Fruit fly (Drosophila melanogaster) whole organism, embryonic: ENCODE results near the gene kis.
A peak's percentile ranks its signal among the peaks of the same experiment; 100 is the strongest.

Experiments used
- Aef1 ChIP-seq: fragments of 200-800 bp; sonication (Bioruptor generic); IDR thresholded peaks from 3 replicates; pipeline ENCODE4 v1.3.6; 2022; ENCODE audit warnings: missing biosample characterization, missing genetic modification characterization
- Bteb2 ChIP-seq: fragments of 200-800 bp; sonication (Bioruptor generic); optimal IDR thresholded peaks from 2 replicates; lab custom pipeline; 2016; ENCODE audit warnings: missing biosample characterization, missing genetic modification characterization
- C15 ChIP-seq: fragments of 200-800 bp; sonication (Bioruptor generic); IDR thresholded peaks from 3 replicates; pipeline ENCODE4 v1.3.6; 2022; ENCODE audit warnings: missing biosample characterization, missing genetic modification characterization
- CG10321 ChIP-seq: fragments of 200-800 bp; sonication (Bioruptor generic); IDR thresholded peaks from 2 replicates; pipeline ENCODE4 v1.3.6; 2022; ENCODE audit warnings: missing biosample characterization, missing genetic modification characterization
- CG10565 ChIP-seq: fragments of 200-800 bp; sonication (Bioruptor generic); optimal IDR thresholded peaks from 3 replicates; lab custom pipeline; 2016; ENCODE audit warnings: missing biosample characterization, mild to moderate bottlenecking, missing genetic modification characterization
- CG10959 ChIP-seq: fragments of 200-800 bp; sonication (Bioruptor generic); IDR thresholded peaks from 2 replicates; pipeline ENCODE4 v1.3.6; 2022; ENCODE audit warnings: missing biosample characterization, missing genetic modification characterization
- CG11695 ChIP-seq: fragments of 200-800 bp; sonication (Bioruptor generic); IDR thresholded peaks from 3 replicates; pipeline ENCODE4 v1.3.6; 2022; ENCODE audit warnings: missing biosample characterization, missing genetic modification characterization
- CG14050 ChIP-seq: fragments of 200-800 bp; sonication (Bioruptor generic); IDR thresholded peaks from 3 replicates; pipeline ENCODE4 v1.3.6; 2022; ENCODE audit warnings: missing biosample characterization, missing genetic modification characterization
- CG14710 ChIP-seq: fragments of 200-800 bp; sonication (Bioruptor generic); optimal IDR thresholded peaks from 3 replicates; lab custom pipeline; 2019; ENCODE audit warnings: missing biosample characterization, mild to moderate bottlenecking, missing genetic modification characterization, moderate library complexity
- CG16813 ChIP-seq: fragments of 200-800 bp; sonication (Bioruptor generic); IDR thresholded peaks from 3 replicates; pipeline ENCODE4 v1.3.6; 2022; ENCODE audit warnings: missing biosample characterization, missing genetic modification characterization; ENCODE audit not compliant: partially characterized antibody
- CG16863 ChIP-seq: fragments of 200-800 bp; sonication (Bioruptor generic); optimal IDR thresholded peaks from 3 replicates; lab custom pipeline; 2016; ENCODE audit warnings: missing biosample characterization, missing genetic modification characterization
- CG1832 ChIP-seq: fragments of 200-800 bp; sonication (Bioruptor generic); optimal IDR thresholded peaks from 2 replicates; lab custom pipeline; 2017; ENCODE audit warnings: missing biosample characterization, mild to moderate bottlenecking, missing genetic modification characterization, inconsistent platforms
- CG2678 ChIP-seq: fragments of 200-800 bp; sonication (Bioruptor generic); optimal IDR thresholded peaks from 3 replicates; lab custom pipeline; 2019; ENCODE audit warnings: missing biosample characterization, mild to moderate bottlenecking, missing genetic modification characterization, moderate library complexity
- CG30403 ChIP-seq: fragments of 200-800 bp; sonication (Bioruptor generic); optimal IDR thresholded peaks from 3 replicates; lab custom pipeline; 2016; ENCODE audit warnings: missing biosample characterization, missing genetic modification characterization
- CG32767 ChIP-seq: fragments of 200-800 bp; sonication (Bioruptor generic); IDR thresholded peaks from 2 replicates; pipeline ENCODE4 v1.3.6; 2022; ENCODE audit warnings: missing biosample characterization, missing genetic modification characterization
- CG33213 ChIP-seq: fragments of 200-800 bp; sonication (Bioruptor generic); optimal IDR thresholded peaks from 3 replicates; lab custom pipeline; 2016; ENCODE audit warnings: missing biosample characterization, missing genetic modification characterization
- CG43689 ChIP-seq: fragments of 200-800 bp; sonication (Bioruptor generic); IDR thresholded peaks from 2 replicates; pipeline ENCODE4 v1.3.6; 2022; ENCODE audit warnings: missing biosample characterization, missing genetic modification characterization
- CG4617 ChIP-seq: fragments of 200-800 bp; sonication (Bioruptor generic); optimal IDR thresholded peaks from 3 replicates; lab custom pipeline; 2016; ENCODE audit warnings: missing biosample characterization, missing genetic modification characterization, borderline replicate concordance
- CG4730 ChIP-seq: fragments of 200-800 bp; sonication (Bioruptor generic); IDR thresholded peaks from 2 replicates; pipeline ENCODE4 v1.3.6; 2022; ENCODE audit warnings: missing biosample characterization, missing genetic modification characterization
- CG6765 ChIP-seq: fragments of 200-800 bp; sonication (Bioruptor generic); optimal IDR thresholded peaks from 3 replicates; lab custom pipeline; 2017; ENCODE audit warnings: missing biosample characterization, mild to moderate bottlenecking, missing genetic modification characterization
- CG7987 ChIP-seq: fragments of 200-800 bp; sonication (Bioruptor generic); optimal IDR thresholded peaks from 2 replicates; lab custom pipeline; 2018; ENCODE audit warnings: missing biosample characterization, mild to moderate bottlenecking, missing genetic modification characterization, moderate library complexity
- CG8359 ChIP-seq: fragments of 200-800 bp; sonication (Bioruptor generic); optimal IDR thresholded peaks from 2 replicates; lab custom pipeline; 2017; ENCODE audit warnings: missing biosample characterization, mild to moderate bottlenecking, missing genetic modification characterization, borderline replicate concordance
- CG8478 ChIP-seq: fragments of >200 bp; optimal IDR thresholded peaks from 2 replicates; lab custom pipeline; 2018
- CG9215 ChIP-seq: fragments of 200-800 bp; sonication (Bioruptor generic); IDR thresholded peaks from 2 replicates; pipeline ENCODE4 v1.3.6; 2022; ENCODE audit warnings: missing biosample characterization, missing genetic modification characterization
- CG9876 ChIP-seq: fragments of 200-800 bp; sonication (Bioruptor generic); optimal IDR thresholded peaks from 2 replicates; lab custom pipeline; 2016; ENCODE audit warnings: missing biosample characterization, missing genetic modification characterization
- CHES-1-like ChIP-seq: fragments of 200-800 bp; sonication (Bioruptor generic); optimal IDR thresholded peaks from 2 replicates; lab custom pipeline; 2016; ENCODE audit warnings: missing biosample characterization, missing genetic modification characterization
- CTCF ChIP-seq: fragments of 200-800 bp; sonication (Bioruptor generic); optimal IDR thresholded peaks from 2 replicates; lab custom pipeline; 2017; ENCODE audit warnings: missing biosample characterization, mild to moderate bottlenecking, missing genetic modification characterization, moderate library complexity
- D19A ChIP-seq: fragments of 200-800 bp; optimal IDR thresholded peaks from 3 replicates; lab custom pipeline; 2019; ENCODE audit warnings: missing biosample characterization, mild to moderate bottlenecking, missing genetic modification characterization, moderate library complexity
- Dip3 ChIP-seq: fragments of 200-800 bp; sonication (Bioruptor generic); optimal IDR thresholded peaks from 3 replicates; lab custom pipeline; 2016; ENCODE audit warnings: missing biosample characterization, missing genetic modification characterization
- Dll ChIP-seq: fragments of 200-800 bp; sonication (Bioruptor generic); IDR thresholded peaks from 4 replicates; pipeline ENCODE4 v1.3.6; 2022; ENCODE audit warnings: missing biosample characterization, missing genetic modification characterization; ENCODE audit not compliant: partially characterized antibody
- Doc2 ChIP-seq: fragments of 200-800 bp; sonication (Bioruptor generic); IDR thresholded peaks from 2 replicates; pipeline ENCODE4 v1.3.6; 2022; ENCODE audit warnings: missing biosample characterization, missing genetic modification characterization
- Fer1 ChIP-seq: fragments of 200-800 bp; sonication (Bioruptor generic); optimal IDR thresholded peaks from 2 replicates; lab custom pipeline; 2017; ENCODE audit warnings: missing biosample characterization, mild to moderate bottlenecking, missing genetic modification characterization
- HLH4C ChIP-seq: fragments of 200-800 bp; sonication (Bioruptor generic); IDR thresholded peaks from 3 replicates; pipeline ENCODE4 v1.3.6; 2022; ENCODE audit warnings: missing biosample characterization, missing genetic modification characterization; ENCODE audit not compliant: partially characterized antibody
- HLH54F ChIP-seq: fragments of 200-800 bp; sonication (Bioruptor generic); optimal IDR thresholded peaks from 3 replicates; lab custom pipeline; 2016; ENCODE audit warnings: missing biosample characterization, missing genetic modification characterization
- NC2β ChIP-seq: fragments of 200-800 bp; sonication (Bioruptor generic); optimal IDR thresholded peaks from 2 replicates; lab custom pipeline; 2016; ENCODE audit warnings: missing biosample characterization, missing genetic modification characterization
- Oaz ChIP-seq: fragments of 200-800 bp; sonication (Bioruptor generic); IDR thresholded peaks from 2 replicates; pipeline ENCODE4 v1.3.6; 2022; ENCODE audit warnings: missing biosample characterization, missing genetic modification characterization
- Usf ChIP-seq: fragments of 200-800 bp; sonication (Bioruptor generic); optimal IDR thresholded peaks from 2 replicates; lab custom pipeline; 2017; ENCODE audit warnings: missing genotype, missing biosample characterization, missing genetic modification characterization
- hkb ChIP-seq, 2 experiments: fragments of 200-800 bp in 1 of 2; fragments of >200 bp in 1 of 2; sonication (Bioruptor generic) in 1 of 2; IDR thresholded peaks in 1 of 2; optimal IDR thresholded peaks in 1 of 2; 2 replicates each; pipeline versions ENCODE4 v1.3.6 to Lab custom; 2017 to 2022; ENCODE audit warnings: missing biosample characterization in 1 of 2, missing genetic modification characterization in 1 of 2
- p53 ChIP-seq: fragments of 200-800 bp; sonication (Bioruptor generic); optimal IDR thresholded peaks from 2 replicates; lab custom pipeline; 2016; ENCODE audit warnings: missing biosample characterization, missing genetic modification characterization
- prd ChIP-seq, 3 experiments: fragments of >200 bp in 2 of 3; fragments of 200-800 bp in 1 of 3; sonication (Bioruptor generic) in 1 of 3; optimal IDR thresholded peaks in 2 of 3; IDR thresholded peaks in 1 of 3; 2 replicates in 2 of 3; 3 replicates in 1 of 3; pipeline versions ENCODE4 v1.3.6 to Lab custom; 2017 to 2022; ENCODE audit warnings: missing biosample characterization in 1 of 3, missing genetic modification characterization in 1 of 3
- psq ChIP-seq: fragments of 200-800 bp; sonication (Bioruptor generic); optimal IDR thresholded peaks from 2 replicates; lab custom pipeline; 2017; ENCODE audit warnings: missing biosample characterization, missing genetic modification characterization
- pum ChIP-seq: fragments of 200-800 bp; sonication (Bioruptor generic); optimal IDR thresholded peaks from 2 replicates; lab custom pipeline; 2016; ENCODE audit warnings: missing biosample characterization, missing genetic modification characterization
- sens-2 ChIP-seq: fragments of 200-800 bp; sonication (Bioruptor generic); IDR thresholded peaks from 2 replicates; pipeline ENCODE4 v1.3.6; 2022; ENCODE audit warnings: missing biosample characterization, missing genetic modification characterization
- seq ChIP-seq: fragments of 200-800 bp; sonication (Bioruptor generic); IDR thresholded peaks from 2 replicates; pipeline ENCODE4 v1.3.6; 2022; ENCODE audit warnings: missing biosample characterization, missing genetic modification characterization
- slp2 ChIP-seq: fragments of 200-800 bp; sonication (Bioruptor generic); optimal IDR thresholded peaks from 2 replicates; lab custom pipeline; 2016; ENCODE audit warnings: missing biosample characterization, missing genetic modification characterization
- sqz ChIP-seq: fragments of 200-800 bp; sonication (Bioruptor generic); optimal IDR thresholded peaks from 3 replicates; lab custom pipeline; 2018; ENCODE audit warnings: missing biosample characterization, mild to moderate bottlenecking, missing genetic modification characterization
- ttk ChIP-seq: fragments of 200-800 bp; sonication (Bioruptor generic); IDR thresholded peaks from 2 replicates; pipeline ENCODE4 v2.1.2; 2022; ENCODE audit warnings: missing biosample characterization, missing genetic modification characterization
- tx ChIP-seq: fragments of 200-800 bp; sonication (Bioruptor generic); optimal IDR thresholded peaks from 2 replicates; lab custom pipeline; 2016; ENCODE audit warnings: missing biosample characterization, missing genetic modification characterization
- vnd ChIP-seq: fragments of 200-800 bp; sonication (Bioruptor generic); IDR thresholded peaks from 3 replicates; pipeline ENCODE4 v1.3.6; 2022; ENCODE audit warnings: missing biosample characterization, missing genetic modification characterization; ENCODE audit not compliant: partially characterized antibody

kis gene

DNA sequence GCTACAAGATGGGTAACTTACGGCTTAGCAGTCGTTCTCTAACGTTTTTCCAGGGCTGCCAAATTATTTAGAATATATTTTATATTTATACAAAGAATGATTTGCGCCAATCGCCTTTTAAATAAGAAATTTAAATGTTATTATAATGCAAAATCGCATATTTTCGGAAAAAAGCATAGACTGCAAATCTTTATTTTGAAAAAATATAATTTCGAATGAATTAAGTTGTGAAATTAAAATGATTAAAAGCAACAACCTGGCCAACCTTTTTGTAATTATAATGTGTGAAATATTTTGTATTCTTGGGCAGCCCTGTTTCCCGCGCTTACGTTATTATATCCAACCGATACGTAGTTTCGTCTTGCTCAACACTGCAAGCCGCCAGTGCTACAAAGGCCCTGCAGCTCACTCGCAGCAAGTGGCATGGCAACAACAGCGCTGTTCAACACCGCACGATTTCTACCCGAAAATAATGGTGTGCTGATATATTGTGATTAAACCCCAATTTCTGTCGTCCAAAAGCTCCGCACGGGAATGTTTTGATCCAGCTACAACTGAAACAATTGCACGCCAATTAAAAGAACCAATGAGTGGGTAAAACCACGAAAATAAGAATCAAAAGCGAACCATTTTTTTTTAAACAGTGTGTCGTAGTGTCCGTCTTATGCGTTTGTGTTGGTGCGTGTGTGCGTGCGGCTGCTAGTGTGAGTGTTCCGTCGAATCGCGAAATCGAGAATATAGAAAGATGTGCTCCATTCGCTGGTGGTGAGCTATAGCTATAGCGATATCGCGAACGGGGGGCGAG is 47.1 kb upstream of the kis start, which contains the start of gene Pi3K21B (continued):
- no peak; the same call in none of the 2 replicates for TF ChIP-seq CG43689 (GFP tag; lab: Robert Waterston, UW)
- TF ChIP-seq CG33213 = peak; percentile 93
- TF ChIP-seq Fer1 = peak; percentile 86
- peak; percentile 78 for TF ChIP-seq slp2 (GFP tag; lab: Kevin White, UChicago)
- peak; percentile 78 for TF ChIP-seq CG10959 (GFP tag; lab: Robert Waterston, UW)
- peak; percentile 93 for TF ChIP-seq pum (GFP tag; lab: Kevin White, UChicago)
- peak; percentile 20; the same call in 1 of the 2 replicates for TF ChIP-seq CG10321 (GFP tag; lab: Robert Waterston, UW)
- no peak for TF ChIP-seq HLH4C
- peak; percentile 78 for TF ChIP-seq D19A
- peak; percentile 78 for TF ChIP-seq CG8478 (lab: Kevin White, UChicago)
- peak; percentile 84 for TF ChIP-seq ttk
- TF ChIP-seq C15 (GFP tag; lab: Robert Waterston, UW) = peak; percentile 46; the same call in 1 of the 3 replicates
- peak; percentile 97 for TF ChIP-seq CG4617 (GFP tag; lab: Kevin White, UChicago)
- TF ChIP-seq CTCF = peak; percentile 29
- peak; percentile 67 for TF ChIP-seq CG7987 (GFP tag; lab: Kevin White, UChicago)
- TF ChIP-seq CG32767 = peak; percentile 72; the same call in 1 of the 2 replicates
- TF ChIP-seq CG30403 (GFP tag; lab: Kevin White, UChicago) = peak; percentile 96
- TF ChIP-seq CG6765 (GFP tag; lab: Kevin White, UChicago) = peak; percentile 72
- peak; percentile 40 for TF ChIP-seq hkb (optimal IDR thresholded peaks at IDR 0.05; lab: Kevin White, UChicago)
- peak; percentile 82 for TF ChIP-seq hkb (GFP tag; IDR thresholded peaks at IDR 0.05; lab: Robert Waterston, UW)
- peak; percentile 87 for TF ChIP-seq CG9215 (GFP tag; lab: Robert Waterston, UW)
- TF ChIP-seq HLH54F (GFP tag; lab: Kevin White, UChicago) = peak; percentile 96
- peak; percentile 95 for TF ChIP-seq CG14710 (tag; lab: Kevin White, UChicago)
- peak; percentile 64 for TF ChIP-seq CG14050
- TF ChIP-seq Doc2 (GFP tag; lab: Robert Waterston, UW) = no peak
- peak; percentile 90 for TF ChIP-seq tx (GFP tag; lab: Kevin White, UChicago)
- peak; percentile 87 for TF ChIP-seq CHES-1-like (GFP tag; lab: Kevin White, UChicago)
- peak; percentile 54 for TF ChIP-seq psq
- peak; percentile 88 for TF ChIP-seq Aef1
- peak; percentile 58 for TF ChIP-seq CG8359 (GFP tag; lab: Kevin White, UChicago)
- peak; percentile 92 for TF ChIP-seq sqz (GFP tag; lab: Kevin White, UChicago)
- peak; percentile 95 for TF ChIP-seq Dip3 (GFP tag; lab: Kevin White, UChicago)
- TF ChIP-seq CG2678 (tag; lab: Kevin White, UChicago) = peak; percentile 91
- TF ChIP-seq CG10565 (GFP tag; lab: Kevin White, UChicago) = peak; percentile 77
- peak; percentile 59; the same call in 1 of the 2 replicates for TF ChIP-seq sens-2 (GFP tag; lab: Robert Waterston, UW)
- no peak for TF ChIP-seq prd (optimal IDR thresholded peaks at IDR 0.05; lab: Kevin White, UChicago)
- peak; percentile 87 for TF ChIP-seq prd (GFP tag; IDR thresholded peaks at IDR 0.05; lab: Robert Waterston, UW)
- TF ChIP-seq seq (GFP tag; lab: Robert Waterston, UW) = peak; percentile 70
- TF ChIP-seq vnd = no peak
- peak; percentile 83 for TF ChIP-seq Bteb2 (GFP tag; lab: Kevin White, UChicago)
- TF ChIP-seq Dll (GFP tag; lab: Robert Waterston, UW) = peak; percentile 41; the same call in 2 of the 4 replicates
- peak; percentile 79 for TF ChIP-seq Oaz (GFP tag; lab: Robert Waterston, UW)
- TF ChIP-seq CG4730 (GFP tag; lab: Robert Waterston, UW) = peak; percentile 58
- peak; percentile 80 for TF ChIP-seq CG11695
- peak; percentile 83 for TF ChIP-seq NC2β (GFP tag; lab: Kevin White, UChicago)
- peak; percentile 86 for TF ChIP-seq CG16863
- no peak for TF ChIP-seq CG1832 (GFP tag; lab: Kevin White, UChicago)
- TF ChIP-seq CG16813 (GFP tag; lab: Robert Waterston, UW) = peak; percentile 34; the same call in 1 of the 3 replicates
- TF ChIP-seq p53 (GFP tag; lab: Kevin White, UChicago) = peak; percentile 36
- peak; percentile 93 for TF ChIP-seq CG9876 (GFP tag; lab: Kevin White, UChicago)
- TF ChIP-seq Usf = peak; percentile 80
